Fruit fly (Drosophila melanogaster) whole organism, embryonic: ENCODE results near the gene CG43163.
A peak's percentile ranks its signal among the peaks of the same experiment; 100 is the strongest.

Experiments used
- Atf3 ChIP-seq: fragments of 200-800 bp; sonication (Bioruptor generic); optimal IDR thresholded peaks from 3 replicates; lab custom pipeline; 2016; ENCODE audit warnings: missing biosample characterization, missing genetic modification characterization
- BEAF-32 ChIP-seq: fragments of 200-800 bp; sonication (Bioruptor generic); optimal IDR thresholded peaks from 3 replicates; lab custom pipeline; 2017; ENCODE audit warnings: missing biosample characterization, missing genetic modification characterization, mild to moderate bottlenecking, moderate library complexity, missing genetic modification reagents
- Bgb ChIP-seq: fragments of 200-800 bp; sonication (Bioruptor generic); IDR thresholded peaks from 2 replicates; pipeline ENCODE4 v1.3.6; 2022; ENCODE audit warnings: missing biosample characterization, missing genetic modification characterization; ENCODE audit not compliant: partially characterized antibody
- Blimp-1 ChIP-seq: fragments of 200-800 bp; sonication (Bioruptor generic); optimal IDR thresholded peaks from 3 replicates; lab custom pipeline; 2018; ENCODE audit warnings: missing biosample characterization, missing genetic modification characterization, mild to moderate bottlenecking, moderate library complexity, missing genetic modification reagents
- CG10321 ChIP-seq: fragments of 200-800 bp; sonication (Bioruptor generic); IDR thresholded peaks from 2 replicates; pipeline ENCODE4 v1.3.6; 2022; ENCODE audit warnings: missing biosample characterization, missing genetic modification characterization
- CG10462 ChIP-seq: fragments of 200-800 bp; sonication (Bioruptor generic); optimal IDR thresholded peaks from 2 replicates; lab custom pipeline; 2016; ENCODE audit warnings: missing biosample characterization, missing genetic modification characterization
- CG11560 ChIP-seq: fragments of 200-800 bp; sonication (Bioruptor generic); IDR thresholded peaks from 3 replicates; pipeline ENCODE4 v1.3.6; 2022; ENCODE audit warnings: missing biosample characterization, missing genetic modification characterization
- CG12155 ChIP-seq: fragments of 200-800 bp; sonication (Bioruptor generic); optimal IDR thresholded peaks from 3 replicates; lab custom pipeline; 2016; ENCODE audit warnings: missing biosample characterization, missing genetic modification characterization
- CG12236 ChIP-seq: fragments of 200-800 bp; sonication (Bioruptor generic); optimal IDR thresholded peaks from 2 replicates; lab custom pipeline; 2016; ENCODE audit warnings: missing biosample characterization, missing genetic modification characterization
- CG12299 ChIP-seq: fragments of 200-800 bp; sonication (Bioruptor generic); optimal IDR thresholded peaks from 2 replicates; lab custom pipeline; 2018; ENCODE audit warnings: missing biosample characterization, mild to moderate bottlenecking, missing genetic modification characterization
- CG1647 ChIP-seq: fragments of 200-800 bp; sonication (Bioruptor generic); optimal IDR thresholded peaks from 3 replicates; lab custom pipeline; 2016; ENCODE audit warnings: missing biosample characterization, missing genetic modification characterization
- CG17568 ChIP-seq: fragments of 200-800 bp; sonication (Bioruptor generic); optimal IDR thresholded peaks from 2 replicates; lab custom pipeline; 2018; ENCODE audit warnings: missing biosample characterization, mild to moderate bottlenecking, missing genetic modification characterization, moderate library complexity
- CG2875 ChIP-seq: fragments of 200-800 bp; sonication (Bioruptor generic); optimal IDR thresholded peaks from 2 replicates; lab custom pipeline; 2017; ENCODE audit warnings: missing biosample characterization, mild to moderate bottlenecking, missing genetic modification characterization, missing genetic modification reagents
- CG30403 ChIP-seq: fragments of 200-800 bp; sonication (Bioruptor generic); optimal IDR thresholded peaks from 3 replicates; lab custom pipeline; 2016; ENCODE audit warnings: missing biosample characterization, missing genetic modification characterization
- CG3163 ChIP-seq: fragments of 200-800 bp; sonication (Bioruptor generic); optimal IDR thresholded peaks from 3 replicates; lab custom pipeline; 2016; ENCODE audit warnings: missing biosample characterization, missing genetic modification characterization
- CG6689 ChIP-seq: fragments of 200-800 bp; sonication (Bioruptor generic); IDR thresholded peaks from 2 replicates; pipeline ENCODE4 v1.3.6; 2022; ENCODE audit warnings: missing biosample characterization, missing genetic modification characterization
- CG7372 ChIP-seq: fragments of 200-800 bp; sonication (Bioruptor generic); IDR thresholded peaks from 2 replicates; pipeline ENCODE4 v1.3.6; 2022; ENCODE audit warnings: missing biosample characterization, missing genetic modification characterization
- CG8388 ChIP-seq: fragments of 200-800 bp; sonication (Bioruptor generic); optimal IDR thresholded peaks from 2 replicates; lab custom pipeline; 2019; ENCODE audit warnings: missing biosample characterization, mild to moderate bottlenecking, missing genetic modification characterization, moderate library complexity
- CG9609 ChIP-seq: fragments of 200-800 bp; sonication (Bioruptor generic); optimal IDR thresholded peaks from 3 replicates; lab custom pipeline; 2016; ENCODE audit warnings: missing biosample characterization, missing genetic modification characterization
- Gsc ChIP-seq: fragments of 200-800 bp; sonication (Bioruptor generic); IDR thresholded peaks from 2 replicates; pipeline ENCODE4 v1.3.6; 2022; ENCODE audit warnings: missing biosample characterization, missing genetic modification characterization
- HLH4C ChIP-seq: fragments of 200-800 bp; sonication (Bioruptor generic); IDR thresholded peaks from 3 replicates; pipeline ENCODE4 v1.3.6; 2022; ENCODE audit warnings: missing biosample characterization, missing genetic modification characterization; ENCODE audit not compliant: partially characterized antibody
- Hand ChIP-seq: fragments of 200-800 bp; sonication (Bioruptor generic); optimal IDR thresholded peaks from 2 replicates; lab custom pipeline; 2017; ENCODE audit warnings: mild to moderate bottlenecking, missing biosample characterization, missing genetic modification reagents, missing genetic modification characterization
- Hmr ChIP-seq: fragments of 200-800 bp; sonication (Bioruptor generic); optimal IDR thresholded peaks from 3 replicates; lab custom pipeline; 2017; ENCODE audit warnings: mild to moderate bottlenecking, missing biosample characterization, missing genetic modification reagents, missing genetic modification characterization
- Hr51 ChIP-seq, 2 experiments: fragments of 200-800 bp; sonication (Bioruptor generic); optimal IDR thresholded peaks; 2 replicates in 1 of 2; 3 replicates in 1 of 2; lab custom pipeline; 2016 to 2018; ENCODE audit warnings: missing biosample characterization in 2 of 2, missing genetic modification characterization in 2 of 2, mild to moderate bottlenecking in 1 of 2, moderate library complexity in 1 of 2
- Lhr ChIP-seq: fragments of 200-800 bp; sonication (Bioruptor generic); optimal IDR thresholded peaks from 3 replicates; lab custom pipeline; 2017; ENCODE audit warnings: mild to moderate bottlenecking, missing biosample characterization, missing genetic modification reagents, missing genetic modification characterization
- Lpt ChIP-seq: fragments of >200 bp; optimal IDR thresholded peaks from 2 replicates; lab custom pipeline; 2018; ENCODE audit warnings: missing biosample characterization, missing genetic modification characterization
- Meics ChIP-seq: fragments of 200-800 bp; sonication (Bioruptor generic); optimal IDR thresholded peaks from 2 replicates; lab custom pipeline; 2017; ENCODE audit warnings: missing biosample characterization, mild to moderate bottlenecking, missing genetic modification characterization
- NFAT ChIP-seq: fragments of 200-800 bp; sonication (Bioruptor generic); IDR thresholded peaks from 2 replicates; pipeline ENCODE4 v1.3.6; 2022; ENCODE audit warnings: missing biosample characterization, missing genetic modification characterization
- Nf-YA ChIP-seq: fragments of 200-800 bp; sonication (Bioruptor generic); IDR thresholded peaks from 2 replicates; pipeline ENCODE4 v1.3.6; 2022; ENCODE audit warnings: missing biosample characterization, missing genetic modification characterization
- Pdp1 ChIP-seq, 2 experiments: fragments of 200-800 bp; sonication (Bioruptor generic); optimal IDR thresholded peaks; 3 replicates each; lab custom pipeline; 2016; ENCODE audit warnings: missing biosample characterization in 2 of 2, missing genetic modification characterization in 2 of 2, mild to moderate bottlenecking in 1 of 2, moderate library complexity in 1 of 2
- Rx ChIP-seq: fragments of 200-800 bp; sonication (Bioruptor generic); IDR thresholded peaks from 2 replicates; pipeline ENCODE4 v1.3.6; 2022; ENCODE audit warnings: missing biosample characterization, missing genetic modification characterization
- Taf1 ChIP-seq: fragments of 200-800 bp; sonication (Bioruptor generic); IDR thresholded peaks from 2 replicates; pipeline ENCODE4 v1.3.6; 2022; ENCODE audit warnings: missing biosample characterization, missing genetic modification characterization
- btn ChIP-seq: fragments of 200-800 bp; sonication (Bioruptor generic); optimal IDR thresholded peaks from 2 replicates; lab custom pipeline; 2016; ENCODE audit warnings: missing biosample characterization, missing genetic modification characterization
- caup ChIP-seq: fragments of 200-800 bp; sonication (Bioruptor generic); optimal IDR thresholded peaks from 3 replicates; lab custom pipeline; 2017; ENCODE audit warnings: missing biosample characterization, mild to moderate bottlenecking, missing genetic modification characterization, moderate library complexity; ENCODE audit not compliant: severe bottlenecking
- chinmo ChIP-seq: fragments of 200-800 bp; sonication (Bioruptor generic); IDR thresholded peaks from 4 replicates; pipeline ENCODE4 v1.3.6; 2022; ENCODE audit warnings: missing biosample characterization, missing genetic modification characterization; ENCODE audit not compliant: partially characterized antibody
- chm ChIP-seq: fragments of 200-800 bp; sonication (Bioruptor generic); IDR thresholded peaks from 2 replicates; pipeline ENCODE4 v1.3.6; 2022; ENCODE audit warnings: missing biosample characterization, missing genetic modification characterization
- corto ChIP-seq: fragments of 200-800 bp; sonication (Bioruptor generic); optimal IDR thresholded peaks from 2 replicates; lab custom pipeline; 2016; ENCODE audit warnings: missing biosample characterization, mild to moderate bottlenecking, missing genetic modification characterization, moderate library complexity
- dmrt11E ChIP-seq: fragments of 200-800 bp; sonication (Bioruptor generic); optimal IDR thresholded peaks from 3 replicates; lab custom pipeline; 2018; ENCODE audit warnings: missing biosample characterization, mild to moderate bottlenecking, missing genetic modification characterization, moderate library complexity
- fu2 ChIP-seq: fragments of 200-800 bp; sonication (Bioruptor generic); optimal IDR thresholded peaks from 2 replicates; lab custom pipeline; 2016; ENCODE audit warnings: missing biosample characterization, missing genetic modification characterization
- h ChIP-seq: fragments of >200 bp; optimal IDR thresholded peaks from 2 replicates; lab custom pipeline; 2017
- ind ChIP-seq: fragments of 200-800 bp; sonication (Bioruptor generic); optimal IDR thresholded peaks from 3 replicates; lab custom pipeline; 2016; ENCODE audit warnings: missing biosample characterization, missing genetic modification characterization
- kah ChIP-seq: fragments of 200-800 bp; sonication (Bioruptor generic); optimal IDR thresholded peaks from 2 replicates; lab custom pipeline; 2018; ENCODE audit warnings: missing biosample characterization, mild to moderate bottlenecking, missing genetic modification characterization
- lilli ChIP-seq: fragments of 200-800 bp; sonication (Bioruptor generic); optimal IDR thresholded peaks from 3 replicates; lab custom pipeline; 2016; ENCODE audit warnings: missing biosample characterization, missing genetic modification characterization
- nerfin-1 ChIP-seq: fragments of 200-800 bp; sonication (Bioruptor generic); optimal IDR thresholded peaks from 3 replicates; lab custom pipeline; 2019; ENCODE audit warnings: missing biosample characterization, mild to moderate bottlenecking, missing genetic modification characterization, moderate library complexity
- pho ChIP-seq: fragments of 200-800 bp; sonication (Bioruptor generic); optimal IDR thresholded peaks from 2 replicates; lab custom pipeline; 2016; ENCODE audit warnings: missing biosample characterization, missing genetic modification characterization
- schlank ChIP-seq: fragments of 200-800 bp; sonication (Bioruptor generic); optimal IDR thresholded peaks from 2 replicates; lab custom pipeline; 2018; ENCODE audit warnings: missing biosample characterization, mild to moderate bottlenecking, missing genetic modification characterization
- sim ChIP-seq: fragments of 200-800 bp; sonication (Bioruptor generic); IDR thresholded peaks from 2 replicates; pipeline ENCODE4 v1.3.6; 2022; ENCODE audit warnings: missing biosample characterization, missing genetic modification characterization
- ssp ChIP-seq: fragments of 200-800 bp; sonication (Bioruptor generic); IDR thresholded peaks from 2 replicates; pipeline ENCODE4 v1.3.6; 2022; ENCODE audit warnings: missing biosample characterization, missing genetic modification characterization
- toy ChIP-seq: fragments of 200-800 bp; sonication (Bioruptor generic); IDR thresholded peaks from 2 replicates; pipeline ENCODE4 v1.3.6; 2022; ENCODE audit warnings: missing biosample characterization, missing genetic modification characterization
- wor ChIP-seq: fragments of 200-800 bp; sonication (Bioruptor generic); IDR thresholded peaks from 2 replicates; pipeline ENCODE4 v1.3.6; 2022; ENCODE audit warnings: missing biosample characterization, missing genetic modification characterization
- yki ChIP-seq: fragments of >200 bp; optimal IDR thresholded peaks from 3 replicates; lab custom pipeline; 2018

Gene CG43163

dm6 chr3L:8547104-8547523, 40.2 kb upstream of the CG43163 start (continued):
- TF ChIP-seq lilli (GFP tag; lab: Kevin White, UChicago) (peak; percentile 88), Nf-YA (GFP tag; lab: Robert Waterston, UW) (peak; percentile 68; the same call in 1 of the 2 replicates), Hr51 (GFP tag; optimal IDR thresholded peaks at IDR 0.05; lab: Kevin White, UChicago) (peak; percentile 71 to 91), Bgb (GFP tag; lab: Robert Waterston, UW) (no peak), sim (peak; percentile 15; the same call in 1 of the 2 replicates), CG2875 (GFP tag; lab: Kevin White, UChicago) (peak; percentile 82), CG1647 (GFP tag; lab: Kevin White, UChicago) (peak; percentile 48), HLH4C (no peak), nerfin-1 (tag; lab: Kevin White, UChicago) (peak; percentile 79), Meics (GFP tag; lab: Kevin White, UChicago) (peak; percentile 92), Taf1 (GFP tag; lab: Robert Waterston, UW) (peak; percentile 76), NFAT (GFP tag; lab: Robert Waterston, UW) (peak; percentile 76), Pdp1 (GFP tag; optimal IDR thresholded peaks at IDR 0.05; lab: Kevin White, UChicago) (peak; percentile 80 to 94), Lpt (GFP tag; lab: Kevin White, UChicago) (no peak), fu2 (GFP tag; lab: Kevin White, UChicago) (peak; percentile 61), Hand (GFP tag; lab: Kevin White, UChicago) (peak; percentile 59), CG11560 (tag; lab: Robert Waterston, UW) (peak; percentile 63), CG8388 (GFP tag; lab: Kevin White, UChicago) (peak; percentile 87), Hmr (GFP tag; lab: Kevin White, UChicago) (peak; percentile 93), CG12299 (peak; percentile 88), CG12155 (GFP tag; lab: Kevin White, UChicago) (peak; percentile 77), BEAF-32 (GFP tag; lab: Kevin White, UChicago) (peak; percentile 2), CG10321 (peak; percentile 55), CG3163 (GFP tag; lab: Kevin White, UChicago) (no peak), Blimp-1 (GFP tag; lab: Kevin White, UChicago) (peak; percentile 85), pho (GFP tag; lab: Kevin White, UChicago) (peak; percentile 82), CG30403 (GFP tag; lab: Kevin White, UChicago) (peak; percentile 92), chm (GFP tag; lab: Robert Waterston, UW) (peak; percentile 33; the same call in 1 of the 2 replicates), schlank (peak; percentile 55), CG9609 (GFP tag; lab: Kevin White, UChicago) (peak; percentile 39), kah (peak; percentile 48), caup (GFP tag; lab: Kevin White, UChicago) (peak; percentile 80), corto (no peak), Lhr (GFP tag; lab: Kevin White, UChicago) (peak; percentile 54), btn (GFP tag; lab: Kevin White, UChicago) (no peak), CG12236 (GFP tag; lab: Kevin White, UChicago) (peak; percentile 24), CG7372 (GFP tag; lab: Robert Waterston, UW) (peak; percentile 90), dmrt11E (tag; lab: Kevin White, UChicago) (peak; percentile 74), h (lab: Kevin White, UChicago) (no peak), Atf3 (GFP tag; lab: Kevin White, UChicago) (peak; percentile 55), Gsc (GFP tag; lab: Robert Waterston, UW) (no peak), ind (GFP tag; lab: Kevin White, UChicago) (peak; percentile 81), wor (GFP tag; lab: Robert Waterston, UW) (peak; percentile 74), CG10462 (GFP tag; lab: Kevin White, UChicago) (peak; percentile 55), CG17568 (GFP tag; lab: Kevin White, UChicago) (peak; percentile 80), Rx (GFP tag; lab: Robert Waterston, UW) (peak; percentile 70), CG6689 (peak; percentile 78), ssp (GFP tag; lab: Robert Waterston, UW) (peak; percentile 63), chinmo (no peak), yki (lab: Kevin White, UChicago) (no peak), toy (peak; percentile 44; the same call in 1 of the 2 replicates)
